Fruit fly (Drosophila melanogaster): ENCODE measurements around the gene CG11854.

The CG11854 gene

DNA sequence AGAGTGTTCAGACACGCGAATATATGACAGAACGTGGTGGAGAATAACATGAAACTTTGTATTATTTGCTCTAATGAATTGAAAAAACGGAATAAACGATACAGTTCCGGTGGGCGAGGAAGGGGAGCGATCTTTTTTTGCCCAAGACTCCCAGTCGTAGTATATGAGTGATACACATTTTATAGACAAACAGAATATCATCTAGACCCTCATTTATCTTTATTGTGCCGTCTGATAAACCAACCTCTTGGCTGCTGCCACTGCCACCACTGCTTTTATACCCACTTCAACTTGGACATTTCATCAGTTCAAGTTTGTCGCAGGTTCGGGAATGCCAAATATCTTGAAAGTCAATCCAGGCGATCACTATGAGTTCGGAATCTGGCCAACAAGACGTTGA lies 25.8 kb upstream of the CG11854 start, which contains the start of gene CG31106:
CG31106 (plus strand) TSS at position 301 of the 400 bp plus-strand sequence.
- TF ChIP-seq ey (GFP tag; optimal IDR thresholded peaks at IDR 0.05): no peak
- TF ChIP-seq Myc (optimal IDR thresholded peaks at IDR 0.05): no peak
- no peak for TF ChIP-seq Sp1 (GFP tag; optimal IDR thresholded peaks at IDR 0.05)
- no peak for TF ChIP-seq psq (GFP tag; optimal IDR thresholded peaks at IDR 0.05)
- TF ChIP-seq Hnf4 (GFP tag; optimal IDR thresholded peaks at IDR 0.05): no peak
- no peak for TF ChIP-seq brk (GFP tag; optimal IDR thresholded peaks at IDR 0.05)
- no peak for TF ChIP-seq Dfd (GFP tag; optimal IDR thresholded peaks at IDR 0.05)
- no peak for TF ChIP-seq Abd-B (GFP tag; optimal IDR thresholded peaks at IDR 0.05)
- TF ChIP-seq Mio (GFP tag; optimal IDR thresholded peaks at IDR 0.05): no peak
- TF ChIP-seq Vsx2 (GFP tag; optimal IDR thresholded peaks at IDR 0.05; ENCODE audit: partially characterized antibody): no peak
- no peak for TF ChIP-seq sage (GFP tag; optimal IDR thresholded peaks at IDR 0.05)

DNA sequence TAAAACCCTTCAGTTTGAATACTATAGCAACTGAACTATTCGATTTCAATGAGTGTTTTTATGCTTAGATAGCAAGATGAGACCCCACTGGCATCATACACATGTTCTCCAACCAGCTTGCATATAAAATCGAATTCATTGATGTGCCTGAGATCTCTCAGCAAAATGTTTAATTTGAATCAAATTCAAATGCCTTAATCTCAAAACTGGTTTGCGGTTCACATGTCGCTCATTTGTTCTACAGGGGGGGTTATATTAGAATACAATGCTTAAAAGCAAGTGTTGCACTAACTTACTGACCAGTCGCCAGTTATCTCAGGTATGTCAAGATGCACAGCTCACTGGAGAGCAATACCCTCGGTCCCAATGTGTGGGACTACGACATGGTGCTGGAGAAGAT lies 22.8 kb upstream of the CG11854 start, which contains the start of gene CG31103:
CG31103 (plus strand) TSS at position 301 of the 400 bp plus-strand sequence.
- TF ChIP-seq brk (GFP tag; optimal IDR thresholded peaks at IDR 0.05) (no peak), GATAd (GFP tag; optimal IDR thresholded peaks at IDR 0.05) (no peak)

DNA sequence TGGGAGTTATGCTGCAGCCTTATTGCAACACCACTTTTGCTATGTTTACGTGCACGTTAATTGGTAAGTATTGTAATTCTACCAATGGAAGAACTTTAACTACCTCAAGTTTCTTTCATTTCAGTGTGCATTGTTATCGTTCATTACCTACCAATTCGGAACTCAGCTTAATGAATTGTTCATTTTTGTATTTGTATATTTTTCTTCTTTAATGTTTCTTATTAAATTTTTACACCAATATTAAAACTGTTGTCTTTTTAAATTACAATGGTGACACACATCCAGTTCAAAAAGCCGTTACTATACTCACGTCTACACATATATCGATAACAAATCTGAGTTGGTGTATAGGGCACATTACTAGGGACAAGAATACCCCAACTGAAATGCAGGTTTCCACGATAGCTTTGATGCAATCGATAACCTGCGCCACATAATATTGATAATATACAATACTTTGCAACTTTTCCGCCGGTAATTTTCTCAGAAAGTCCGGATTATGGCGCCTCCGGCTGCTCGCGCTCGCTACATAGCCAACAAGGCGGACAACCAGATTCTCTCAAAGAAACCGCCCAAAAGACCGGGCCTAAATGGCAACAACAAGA lies 20.5 kb upstream of the CG11854 start, which contains the start of gene Alg9:
Alg9 (plus strand) TSS at position 387 of the 605 bp plus-strand sequence.
- TF ChIP-seq ey (GFP tag; optimal IDR thresholded peaks at IDR 0.05) (no peak), Hr83 (GFP tag; optimal IDR thresholded peaks at IDR 0.05; ENCODE audit: poor library complexity, severe bottlenecking) (peak; percentile 71), CrebA (GFP tag; optimal IDR thresholded peaks at IDR 0.05; ENCODE audit: borderline replicate concordance) (no peak), usp (GFP tag; optimal IDR thresholded peaks at IDR 0.05) (no peak), tai (GFP tag; optimal IDR thresholded peaks at IDR 0.05) (no peak), dmrt93B (GFP tag; optimal IDR thresholded peaks at IDR 0.05) (no peak), lola (GFP tag; optimal IDR thresholded peaks at IDR 0.05) (no peak), Hr78 (GFP tag; optimal IDR thresholded peaks at IDR 0.05) (peak; percentile 47), foxo (GFP tag; optimal IDR thresholded peaks at IDR 0.05) (no peak), jim (GFP tag; optimal IDR thresholded peaks at IDR 0.05) (no peak), Jra (GFP tag; optimal IDR thresholded peaks at IDR 0.05) (no peak), Sp1 (GFP tag; optimal IDR thresholded peaks at IDR 0.05) (no peak), pan (optimal IDR thresholded peaks at IDR 0.05) (no peak), h (GFP tag; optimal IDR thresholded peaks at IDR 0.05) (no peak), N (GFP tag; optimal IDR thresholded peaks at IDR 0.05) (peak; percentile 92)

DNA sequence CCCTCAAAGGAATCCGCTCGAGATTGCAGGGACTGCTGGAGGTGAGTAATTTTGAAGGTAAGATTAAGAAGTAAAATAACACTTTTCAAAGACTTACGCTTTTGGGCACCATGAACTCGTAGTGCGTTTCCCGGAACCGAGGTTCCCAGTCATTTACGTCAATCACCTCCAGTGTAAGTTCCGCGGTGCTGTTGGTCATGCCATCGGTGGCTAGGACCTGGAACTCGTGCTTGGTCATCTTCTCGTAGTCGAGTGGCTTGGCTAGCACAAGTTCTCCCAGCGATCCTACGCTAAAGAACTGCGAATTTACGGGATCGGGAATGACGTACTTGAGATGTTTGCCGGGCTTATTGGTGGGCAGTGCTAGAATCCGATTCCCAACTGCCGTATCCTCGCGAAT lies 16.3 kb upstream of the CG11854 start:
- TF ChIP-seq h (GFP tag; optimal IDR thresholded peaks at IDR 0.05) (no peak), brk (GFP tag; optimal IDR thresholded peaks at IDR 0.05) (no peak), sage (GFP tag; optimal IDR thresholded peaks at IDR 0.05) (no peak), dsf (GFP tag; optimal IDR thresholded peaks at IDR 0.05; ENCODE audit: borderline replicate concordance) (no peak), ey (GFP tag; optimal IDR thresholded peaks at IDR 0.05) (no peak), fru (GFP tag; optimal IDR thresholded peaks at IDR 0.05) (no peak), dl (GFP tag; optimal IDR thresholded peaks at IDR 0.05; ENCODE audit: insufficient read depth in 1 of 2, partially characterized antibody in 2 of 2) (no peak), dmrt93B (GFP tag; optimal IDR thresholded peaks at IDR 0.05) (no peak), tai (GFP tag; optimal IDR thresholded peaks at IDR 0.05) (no peak)

DNA sequence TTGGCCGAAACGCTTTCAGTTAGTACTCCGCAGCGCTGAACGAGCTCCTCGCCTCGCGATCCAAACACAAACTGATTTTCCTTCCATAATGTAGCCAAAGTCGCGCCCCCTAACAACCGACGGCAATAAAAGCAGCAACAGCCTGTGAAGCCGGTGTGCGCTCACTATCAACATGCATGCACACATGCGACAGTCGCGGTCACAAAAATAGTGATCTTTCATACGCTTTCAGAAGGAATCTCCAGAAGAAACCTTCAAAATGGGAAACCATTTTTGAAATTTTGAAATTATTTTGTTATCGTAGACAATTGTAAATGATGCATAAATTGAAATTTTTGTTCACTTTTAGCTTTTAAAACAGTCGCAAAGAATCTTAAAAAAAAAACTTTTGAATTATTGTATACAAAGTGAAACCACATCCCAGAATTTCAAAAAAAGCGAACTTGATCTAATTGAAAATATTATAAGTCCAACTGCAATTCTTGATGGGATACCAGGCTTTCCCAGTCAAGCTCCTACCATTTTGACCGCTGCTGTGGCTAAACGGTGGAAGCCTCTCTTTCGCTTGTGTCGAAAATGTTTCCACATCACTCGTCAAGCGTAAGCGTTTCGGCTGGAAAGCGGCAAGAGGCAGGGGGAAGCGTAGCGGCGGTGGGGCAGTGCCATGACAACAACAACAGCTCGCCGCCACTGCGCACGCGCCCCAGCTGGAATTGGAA lies 9.4 kb upstream of the CG11854 start, which contains the start of gene Cad96Cb:
Cad96Cb (minus strand) TSS at position 51 of the 719 bp plus-strand sequence.
- no peak for TF ChIP-seq pan (optimal IDR thresholded peaks at IDR 0.05)
- TF ChIP-seq sage (GFP tag; optimal IDR thresholded peaks at IDR 0.05): peak; percentile 47
- TF ChIP-seq brk (GFP tag; optimal IDR thresholded peaks at IDR 0.05): no peak
- TF ChIP-seq CG32264 (GFP tag; optimal IDR thresholded peaks at IDR 0.05): peak; percentile 63
- TF ChIP-seq ey (GFP tag; optimal IDR thresholded peaks at IDR 0.05): peak; percentile 86
- TF ChIP-seq Myc (optimal IDR thresholded peaks at IDR 0.05): no peak
- no peak for TF ChIP-seq Vsx2 (GFP tag; optimal IDR thresholded peaks at IDR 0.05; ENCODE audit: partially characterized antibody)
- TF ChIP-seq dl (GFP tag; optimal IDR thresholded peaks at IDR 0.05; ENCODE audit: insufficient read depth in 1 of 2, partially characterized antibody in 2 of 2): peak in 1 of 2 experiments; percentile 15
- TF ChIP-seq N (GFP tag; optimal IDR thresholded peaks at IDR 0.05): no peak
- no peak for TF ChIP-seq usp (GFP tag; optimal IDR thresholded peaks at IDR 0.05)
- peak; percentile 86 for TF ChIP-seq OdsH (GFP tag; optimal IDR thresholded peaks at IDR 0.05)
- peak in 1 of 2 experiments; percentile 89 for TF ChIP-seq foxo (GFP tag; optimal IDR thresholded peaks at IDR 0.05)
- TF ChIP-seq Rel (GFP tag; optimal IDR thresholded peaks at IDR 0.05): peak; percentile 31
- TF ChIP-seq Rel (tag; optimal IDR thresholded peaks at IDR 0.05): peak; percentile 6
- peak; percentile 14 for TF ChIP-seq dsf (GFP tag; optimal IDR thresholded peaks at IDR 0.05; ENCODE audit: borderline replicate concordance)
- peak; percentile 84 for TF ChIP-seq rgr (GFP tag; optimal IDR thresholded peaks at IDR 0.05)
- TF ChIP-seq Hnf4 (GFP tag; optimal IDR thresholded peaks at IDR 0.05): peak; percentile 53
- TF ChIP-seq Hr83 (GFP tag; optimal IDR thresholded peaks at IDR 0.05; ENCODE audit: poor library complexity, severe bottlenecking): peak; percentile 9
- no peak for TF ChIP-seq CrebA (GFP tag; optimal IDR thresholded peaks at IDR 0.05; ENCODE audit: borderline replicate concordance)
- TF ChIP-seq GATAd (GFP tag; optimal IDR thresholded peaks at IDR 0.05): peak; percentile 13
- TF ChIP-seq Hr78 (GFP tag; optimal IDR thresholded peaks at IDR 0.05): no peak
- peak; percentile 91 for TF ChIP-seq Sp1 (GFP tag; optimal IDR thresholded peaks at IDR 0.05)
- no peak for TF ChIP-seq jim (GFP tag; optimal IDR thresholded peaks at IDR 0.05)
- no peak for TF ChIP-seq Dfd (GFP tag; optimal IDR thresholded peaks at IDR 0.05)
- no peak for TF ChIP-seq Mio (GFP tag; optimal IDR thresholded peaks at IDR 0.05)
- TF ChIP-seq Abd-B (GFP tag; optimal IDR thresholded peaks at IDR 0.05): no peak
- peak; percentile 88 for TF ChIP-seq h (GFP tag; optimal IDR thresholded peaks at IDR 0.05)
- TF ChIP-seq br (GFP tag; optimal IDR thresholded peaks at IDR 0.05): peak; percentile 86
- no peak for TF ChIP-seq Dif (GFP tag; optimal IDR thresholded peaks at IDR 0.05; ENCODE audit: partially characterized antibody)
- peak; percentile 84 for TF ChIP-seq psq (GFP tag; optimal IDR thresholded peaks at IDR 0.05)
